Worm (Caenorhabditis elegans): Measurements from ENCODE around the gene rpl-18.

Gene rpl-18

ce11 chrIV:13783237-13784012, 5.8 kb downstream of the rpl-18 start, which contains the start of gene iscu-1 (continued):
- TF ChIP-seq egl-27 (tag; optimal IDR thresholded peaks at IDR 0.05) (no peak), elt-3 (tag; optimal IDR thresholded peaks at IDR 0.05) (peak in 1 of 6 experiments; percentile 13), dpl-1 (GFP tag; optimal IDR thresholded peaks at IDR 0.05) (peak; percentile 21 to 59 (median 49)), isw-1 (GFP tag; IDR thresholded peaks at IDR 0.05) (no peak; the same call in 1 of the 2 replicates), unc-30 (tag; optimal IDR thresholded peaks at IDR 0.05) (no peak), nhr-90 (tag; optimal IDR thresholded peaks at IDR 0.05; ENCODE audit: poor library complexity) (peak; percentile 22), aha-1 (tag; optimal IDR thresholded peaks at IDR 0.05) (no peak), pqm-1 (tag; optimal IDR thresholded peaks at IDR 0.05) (no peak), skn-1 (tag; optimal IDR thresholded peaks at IDR 0.05) (peak; percentile 42), lsy-2 (tag; optimal IDR thresholded peaks at IDR 0.05) (peak; percentile 60 to 73), nhr-77 (tag; optimal IDR thresholded peaks at IDR 0.05) (no peak), pax-3 (tag; optimal IDR thresholded peaks at IDR 0.05) (no peak), nhr-12 (tag; optimal IDR thresholded peaks at IDR 0.05) (no peak), snu-23 (GFP tag; optimal IDR thresholded peaks at IDR 0.05) (peak; percentile 59), nhr-11 (tag; optimal IDR thresholded peaks at IDR 0.05) (no peak), ztf-4 (tag; optimal IDR thresholded peaks at IDR 0.05) (no peak), fkh-4 (tag; optimal IDR thresholded peaks at IDR 0.05; ENCODE audit: borderline replicate concordance) (peak; percentile 44), zag-1 (tag; optimal IDR thresholded peaks at IDR 0.05) (no peak), ceh-63 (GFP tag; optimal IDR thresholded peaks at IDR 0.05) (no peak), egl-13 (tag; optimal IDR thresholded peaks at IDR 0.05) (peak; percentile 16), hlh-17 (GFP tag; optimal IDR thresholded peaks at IDR 0.05; ENCODE audit: borderline replicate concordance) (no peak), lin-14 (GFP tag; optimal IDR thresholded peaks at IDR 0.05) (peak; percentile 64), mep-1 (tag; optimal IDR thresholded peaks at IDR 0.05) (peak; percentile 48), aly-2 (tag; optimal IDR thresholded peaks at IDR 0.05) (no peak), vab-15 (tag; optimal IDR thresholded peaks at IDR 0.05) (no peak), mef-2 (tag; optimal IDR thresholded peaks at IDR 0.05) (no peak), efl-1 (optimal IDR thresholded peaks at IDR 0.05) (peak; percentile 34 to 40), efl-1 (GFP tag; optimal IDR thresholded peaks at IDR 0.05 in 1 of 2) (peak; percentile 50 to 88), swsn-7 (tag; optimal IDR thresholded peaks at IDR 0.05) (no peak), unc-98 (GFP tag; IDR thresholded peaks at IDR 0.05) (no peak), ceh-82 (tag; optimal IDR thresholded peaks at IDR 0.05) (peak in 1 of 3 experiments; percentile 38), lin-39 (tag; optimal IDR thresholded peaks at IDR 0.05) (no peak), Y116A8C.19 (tag; optimal IDR thresholded peaks at IDR 0.05; ENCODE audit: borderline replicate concordance) (no peak), sox-4 (tag; optimal IDR thresholded peaks at IDR 0.05) (no peak), nhr-28 (tag; optimal IDR thresholded peaks at IDR 0.05) (no peak), lin-35 (GFP tag; optimal IDR thresholded peaks at IDR 0.05) (peak; percentile 40 to 59), ces-1 (GFP tag; optimal IDR thresholded peaks at IDR 0.05) (no peak), nhr-71 (tag; optimal IDR thresholded peaks at IDR 0.05) (peak; percentile 57), ceh-8 (GFP tag; optimal IDR thresholded peaks at IDR 0.05) (no peak), pag-3 (tag; optimal IDR thresholded peaks at IDR 0.05; ENCODE audit: borderline replicate concordance, insufficient read depth) (no peak), nhr-84 (tag; optimal IDR thresholded peaks at IDR 0.05) (no peak), grh-1 (GFP tag; IDR thresholded peaks at IDR 0.05) (no peak), ceh-88 (GFP tag; IDR thresholded peaks at IDR 0.05) (no peak), ceh-90 (tag; optimal IDR thresholded peaks at IDR 0.05) (peak; percentile 72), tbx-2 (tag; optimal IDR thresholded peaks at IDR 0.05) (peak; percentile 41), C16A3.4 (tag; optimal IDR thresholded peaks at IDR 0.05) (no peak), fos-1 (tag; optimal IDR thresholded peaks at IDR 0.05) (no peak), irx-1 (tag; optimal IDR thresholded peaks at IDR 0.05) (no peak), nhr-47 (tag; optimal IDR thresholded peaks at IDR 0.05) (peak; percentile 49), ztf-11 (tag; optimal IDR thresholded peaks at IDR 0.05) (no peak), alr-1 (tag; optimal IDR thresholded peaks at IDR 0.05; ENCODE audit: borderline replicate concordance) (no peak)

All from whole organism, L1 larva.